Worm (Caenorhabditis elegans): ENCODE data around the gene rla-2.

Gene rla-2

ce11 chrIV:13370235-13370739, at the start of gene rla-2, which contains the start of the genes popl-7 and Y62E10A.24:
Gene rla-2 (minus strand): TSS chrIV:13370285.
Gene popl-7 (plus strand): TSS chrIV:13370689.
Gene Y62E10A.24 (plus strand): TSS chrIV:13370710.
- no peak for TF ChIP-seq unc-62 (GFP tag; optimal IDR thresholded peaks at IDR 0.05)

- TF ChIP-seq unc-62 (GFP tag; optimal IDR thresholded peaks at IDR 0.05): no peak
These were observed 45.7 kb upstream of the rla-2 start, which contains the start of the genes pik-1 and aptf-2 for ce11 chrIV:13415739-13416271. Gene pik-1 (plus strand): TSS chrIV:13416041. Gene aptf-2 (minus strand): TSS chrIV:13416051.

- no peak for TF ChIP-seq unc-62 (GFP tag; optimal IDR thresholded peaks at IDR 0.05)
These were observed 42.8 kb upstream of the rla-2 start, which contains the start of gene gcl-1 for ce11 chrIV:13412845-13413383. Gene gcl-1 (minus strand): TSS chrIV:13412895.

- TF ChIP-seq unc-62 (GFP tag; optimal IDR thresholded peaks at IDR 0.05): no peak
These were observed 37.9 kb upstream of the rla-2 start, which contains the start of gene Y62E10A.19 for ce11 chrIV:13408018-13408417. Gene Y62E10A.19 (minus strand): TSS chrIV:13408306.

ce11 chrIV:13400456-13401364, 30.6 kb upstream of the rla-2 start, which contains the start of the genes memi-2 and cyp-31A5:
Gene memi-2 (minus strand): TSS chrIV:13400506.
Gene cyp-31A5 (plus strand): TSS chrIV:13401289.
- no peak for TF ChIP-seq unc-62 (GFP tag; optimal IDR thresholded peaks at IDR 0.05)

- TF ChIP-seq unc-62 (GFP tag; optimal IDR thresholded peaks at IDR 0.05): no peak
These were observed 28.6 kb upstream of the rla-2 start, which contains the start of gene Y62E10A.13 for ce11 chrIV:13398728-13399127. Gene Y62E10A.13 (minus strand): TSS chrIV:13399053.

- TF ChIP-seq unc-62 (GFP tag; optimal IDR thresholded peaks at IDR 0.05): no peak
These were observed 26.3 kb upstream of the rla-2 start for ce11 chrIV:13396375-13396774.

- TF ChIP-seq unc-62 (GFP tag; optimal IDR thresholded peaks at IDR 0.05): no peak
These were observed 25.2 kb upstream of the rla-2 start for ce11 chrIV:13395255-13395654.

ce11 chrIV:13394686-13395085, 24.6 kb upstream of the rla-2 start:
- TF ChIP-seq unc-62 (GFP tag; optimal IDR thresholded peaks at IDR 0.05): no peak

- no peak for TF ChIP-seq unc-62 (GFP tag; optimal IDR thresholded peaks at IDR 0.05)
These were observed 23.2 kb upstream of the rla-2 start for ce11 chrIV:13393246-13393716.

- TF ChIP-seq unc-62 (GFP tag; optimal IDR thresholded peaks at IDR 0.05): no peak
These were observed 22.1 kb upstream of the rla-2 start for ce11 chrIV:13392230-13392629.

- TF ChIP-seq unc-62 (GFP tag; optimal IDR thresholded peaks at IDR 0.05): no peak
These were observed 20.7 kb upstream of the rla-2 start for ce11 chrIV:13390770-13391169.

- no peak for TF ChIP-seq unc-62 (GFP tag; optimal IDR thresholded peaks at IDR 0.05)
These were observed 19.2 kb upstream of the rla-2 start for ce11 chrIV:13389237-13389636.

- TF ChIP-seq unc-62 (GFP tag; optimal IDR thresholded peaks at IDR 0.05): no peak
These were observed 18.7 kb upstream of the rla-2 start for ce11 chrIV:13388779-13389178.

- TF ChIP-seq unc-62 (GFP tag; optimal IDR thresholded peaks at IDR 0.05): no peak
These were observed 16.8 kb upstream of the rla-2 start, which contains the start of gene lsm-3 for ce11 chrIV:13386903-13387302. Gene lsm-3 (plus strand): TSS chrIV:13387203.

- no peak for TF ChIP-seq unc-62 (GFP tag; optimal IDR thresholded peaks at IDR 0.05)
These were observed 16.0 kb upstream of the rla-2 start, which contains the start of the genes Y62E10A.20, Y62E10A.23 and mdt-9 for ce11 chrIV:13386043-13386442. Gene Y62E10A.20 (minus strand): TSS chrIV:13386091. Gene Y62E10A.23 (plus strand): TSS chrIV:13386324. Gene mdt-9 (plus strand): TSS chrIV:13386380.

All from whole organism, dauer.